Fruit fly (Drosophila melanogaster): ENCODE measurements around the gene Ccp84Ag.
A peak's percentile ranks its signal among the peaks of the same experiment; 100 is the strongest.

Ccp84Ag gene

DNA sequence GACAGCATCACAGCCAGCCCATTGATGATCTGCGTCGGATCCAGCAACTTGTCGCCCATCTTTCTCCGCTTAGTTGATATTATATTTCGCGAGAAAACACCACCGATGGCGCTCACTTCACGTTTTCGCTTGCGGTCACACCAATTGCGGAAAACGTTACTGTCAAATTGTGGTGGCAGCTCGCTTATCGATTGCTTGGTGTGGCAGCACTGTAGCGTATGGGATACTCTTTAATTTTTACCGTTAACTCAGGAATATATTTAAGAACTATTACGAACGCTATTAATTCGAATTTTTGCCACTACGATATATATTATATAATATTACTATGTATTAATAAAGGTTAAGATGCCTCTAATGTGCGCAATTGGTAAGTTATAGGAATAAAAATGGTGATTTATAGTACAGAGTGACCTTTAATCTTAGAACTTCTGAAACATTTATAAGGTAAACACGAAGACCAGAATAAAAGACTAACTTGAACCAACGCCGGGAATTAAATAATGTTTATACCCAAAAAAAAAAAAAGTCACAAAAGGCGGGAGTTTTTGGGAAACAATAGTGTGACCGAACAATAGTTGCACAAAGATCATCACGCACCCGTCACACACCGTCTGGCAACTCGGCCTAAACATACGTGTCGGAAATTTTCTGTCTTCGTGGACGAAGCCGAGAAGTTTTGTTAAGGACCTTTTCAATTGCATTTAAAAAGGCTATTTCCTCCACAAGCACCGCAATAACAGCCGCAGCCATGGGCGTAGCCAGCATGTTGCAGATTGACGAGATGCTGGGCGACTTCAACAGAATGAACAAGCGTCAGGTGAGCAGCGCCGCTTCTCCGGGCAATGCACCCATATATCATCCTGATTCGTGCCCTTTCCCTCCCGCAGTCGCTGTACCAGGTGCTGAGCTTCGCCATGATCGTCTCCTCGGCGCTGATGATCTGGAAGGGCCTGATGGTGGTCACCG is 29.0 kb upstream of the Ccp84Ag start, which contains the start of the genes CG1307 and twr (continued):
- TF ChIP-seq CG2120 (GFP tag; optimal IDR thresholded peaks at IDR 0.05) (peak; percentile 7), pum (GFP tag; optimal IDR thresholded peaks at IDR 0.05) (no peak), CG8290 (GFP tag; optimal IDR thresholded peaks at IDR 0.05) (peak; percentile 15), CG8290 (tag; optimal IDR thresholded peaks at IDR 0.05) (no peak), Trl (optimal IDR thresholded peaks at IDR 0.05) (no peak), Trl (GFP tag; optimal IDR thresholded peaks at IDR 0.05) (no peak), ttk (GFP tag; IDR thresholded peaks at IDR 0.05) (0 out of 2 replicates have a peak, but pooled peaks have one; percentile 38), CG2889 (GFP tag; IDR thresholded peaks at IDR 0.05) (0 out of 3 replicates have a peak, but pooled peaks have one; percentile 32), CG14014 (GFP tag; IDR thresholded peaks at IDR 0.05) (no peak), Dek (tag; optimal IDR thresholded peaks at IDR 0.05) (peak; percentile 51), sc (optimal IDR thresholded peaks at IDR 0.05) (no peak), sc (GFP tag; optimal IDR thresholded peaks at IDR 0.05) (no peak), Deaf1 (tag; optimal IDR thresholded peaks at IDR 0.05) (peak; percentile 78), scrt (GFP tag; optimal IDR thresholded peaks at IDR 0.05) (no peak), CG6791 (GFP tag; IDR thresholded peaks at IDR 0.05; ENCODE audit: partially characterized antibody) (0 out of 3 replicates have a peak, but pooled peaks have one; percentile 17), CG8089 (GFP tag; optimal IDR thresholded peaks at IDR 0.05) (no peak), ap (GFP tag; IDR thresholded peaks at IDR 0.05) (no peak), mam (GFP tag; optimal IDR thresholded peaks at IDR 0.05) (no peak), Dref (GFP tag; IDR thresholded peaks at IDR 0.05) (peak; percentile 60), zen2 (GFP tag; IDR thresholded peaks at IDR 0.05; ENCODE audit: partially characterized antibody) (no peak), CG10267 (tag; optimal IDR thresholded peaks at IDR 0.05) (peak; percentile 55), nmo (GFP tag; optimal IDR thresholded peaks at IDR 0.05) (peak; percentile 62), pnt (GFP tag; optimal IDR thresholded peaks at IDR 0.05) (no peak), CG16863 (GFP tag; optimal IDR thresholded peaks at IDR 0.05) (no peak), Rfx (GFP tag; IDR thresholded peaks at IDR 0.05) (peak; percentile 61), chif (GFP tag; optimal IDR thresholded peaks at IDR 0.05) (no peak), gcm (GFP tag; optimal IDR thresholded peaks at IDR 0.05) (no peak), crol (GFP tag; IDR thresholded peaks at IDR 0.05) (no peak), sima (GFP tag; optimal IDR thresholded peaks at IDR 0.05) (no peak), ken (GFP tag; IDR thresholded peaks at IDR 0.05) (0 out of 3 replicates have a peak, but pooled peaks have one; percentile 11), CG3163 (GFP tag; optimal IDR thresholded peaks at IDR 0.05) (no peak), ATbp (GFP tag; optimal IDR thresholded peaks at IDR 0.05) (no peak), CG16813 (GFP tag; IDR thresholded peaks at IDR 0.05; ENCODE audit: partially characterized antibody) (no peak; the same call in 2 of the 3 replicates), crc (GFP tag; optimal IDR thresholded peaks at IDR 0.05) (no peak), Xbp1 (GFP tag; optimal IDR thresholded peaks at IDR 0.05) (peak; percentile 55), zfh2 (GFP tag; optimal IDR thresholded peaks at IDR 0.05) (no peak), CG7987 (GFP tag; optimal IDR thresholded peaks at IDR 0.05) (peak; percentile 5), CG4282 (GFP tag; optimal IDR thresholded peaks at IDR 0.05) (no peak), ems (GFP tag; optimal IDR thresholded peaks at IDR 0.05) (no peak), CG32772 (GFP tag; IDR thresholded peaks at IDR 0.05) (no peak), jumu (GFP tag; optimal IDR thresholded peaks at IDR 0.05) (no peak), dmrt11E (tag; optimal IDR thresholded peaks at IDR 0.05) (peak; percentile 46), hkb (optimal IDR thresholded peaks at IDR 0.05) (no peak), hkb (GFP tag; IDR thresholded peaks at IDR 0.05) (no peak), CG7745 (tag; optimal IDR thresholded peaks at IDR 0.05) (no peak), Side (GFP tag; optimal IDR thresholded peaks at IDR 0.05) (no peak), tin (GFP tag; optimal IDR thresholded peaks at IDR 0.05) (no peak), CG12071 (GFP tag; optimal IDR thresholded peaks at IDR 0.05) (no peak), CG32767 (GFP tag; IDR thresholded peaks at IDR 0.05) (no peak), cas (GFP tag; IDR thresholded peaks at IDR 0.05) (no peak), dysf (GFP tag; IDR thresholded peaks at IDR 0.05) (peak; percentile 22; the same call in 1 of the 3 replicates)

Measured in whole organism, embryonic.